Worm (Caenorhabditis elegans): Measurements from ENCODE around the gene ttr-10.

- no peak for TF ChIP-seq cog-1 (tag; optimal IDR thresholded peaks at IDR 0.05)
- TF ChIP-seq flt-1 (GFP tag; IDR thresholded peaks at IDR 0.05) = no peak
- TF ChIP-seq ref-1 (GFP tag; conservative IDR thresholded peaks at IDR 0.05) = no peak
These were observed 5.0 kb upstream of the ttr-10 start, which contains the start of gene ets-7 for ce11 chrV:7558693-7559092.
